Worm (Caenorhabditis elegans): ENCODE measurements around the gene EGAP5.1.

Gene EGAP5.1

DNA sequence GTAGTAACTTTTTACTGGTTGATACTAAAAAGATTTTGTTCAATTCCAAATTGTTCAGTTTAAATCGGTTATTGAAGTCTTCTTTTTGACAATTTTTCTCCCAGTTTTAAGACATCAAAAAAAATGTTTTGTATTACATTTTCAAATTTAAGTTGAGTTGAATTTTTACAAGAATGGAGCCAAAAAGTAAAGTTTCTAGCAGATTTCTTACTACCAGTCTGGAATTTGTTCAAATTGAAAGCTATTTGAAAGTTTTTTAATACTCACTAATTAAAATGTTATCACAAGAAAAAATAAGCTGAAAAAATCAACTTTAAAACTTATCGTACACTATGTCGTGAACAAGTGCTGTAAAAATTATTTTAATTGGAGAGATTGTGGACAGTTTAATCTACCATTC, 27.2 kb downstream of the EGAP5.1 start:
- TF ChIP-seq athp-1 (tag; optimal IDR thresholded peaks at IDR 0.05) (no peak), let-526 (GFP tag; IDR thresholded peaks at IDR 0.05) (no peak), egl-44 (GFP tag; IDR thresholded peaks at IDR 0.05) (no peak), tbx-9 (tag; optimal IDR thresholded peaks at IDR 0.05; ENCODE audit: borderline replicate concordance) (no peak), pbrm-1 (GFP tag; IDR thresholded peaks at IDR 0.05) (no peak), hsf-1 (GFP tag; IDR thresholded peaks at IDR 0.05) (no peak), Y95B8A.8 (GFP tag; IDR thresholded peaks at IDR 0.05) (no peak), lag-1 (GFP tag; IDR thresholded peaks at IDR 0.05) (no peak), ztf-25 (GFP tag; IDR thresholded peaks at IDR 0.05) (no peak), Y56A3A.18 (GFP tag; IDR thresholded peaks at IDR 0.05) (no peak), lsl-1 (GFP tag; optimal IDR thresholded peaks at IDR 0.05) (no peak), attf-3 (GFP tag; conservative IDR thresholded peaks at IDR 0.05) (no peak), hmg-20 (GFP tag; IDR thresholded peaks at IDR 0.05) (no peak), atf-7 (tag; optimal IDR thresholded peaks at IDR 0.05) (no peak), nfya-1 (tag; optimal IDR thresholded peaks at IDR 0.05; ENCODE audit: borderline replicate concordance, insufficient read depth) (no peak), F37B4.10 (GFP tag; IDR thresholded peaks at IDR 0.05) (no peak), F49E8.2 (tag; optimal IDR thresholded peaks at IDR 0.05; ENCODE audit: insufficient read depth) (no peak), egrh-3 (GFP tag; IDR thresholded peaks at IDR 0.05) (no peak), attf-5 (GFP tag; optimal IDR thresholded peaks at IDR 0.05) (no peak), hlh-12 (tag; optimal IDR thresholded peaks at IDR 0.05) (no peak)

DNA sequence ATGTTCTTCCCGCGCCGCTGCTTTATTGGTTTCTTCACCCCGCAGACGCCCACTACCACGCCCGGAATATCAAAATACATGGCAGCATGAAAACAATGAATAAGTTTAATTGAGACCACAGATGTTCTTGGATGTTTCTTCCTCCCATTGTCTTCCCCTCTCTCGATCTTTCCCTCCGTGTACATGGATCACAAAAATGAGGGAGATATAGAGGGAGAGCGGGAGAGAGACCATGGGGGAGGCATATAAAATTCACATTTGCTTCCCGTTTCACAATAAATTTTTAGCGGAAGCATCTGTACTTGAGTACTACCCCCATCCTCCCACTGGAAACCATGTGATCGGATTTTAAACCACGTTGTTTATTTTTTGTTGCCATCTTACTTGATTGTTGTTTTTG, 30.5 kb downstream of the EGAP5.1 start:
- TF ChIP-seq nfya-1 (tag; optimal IDR thresholded peaks at IDR 0.05; ENCODE audit: borderline replicate concordance, insufficient read depth): no peak
- no peak for TF ChIP-seq ztf-25 (GFP tag; IDR thresholded peaks at IDR 0.05)

DNA sequence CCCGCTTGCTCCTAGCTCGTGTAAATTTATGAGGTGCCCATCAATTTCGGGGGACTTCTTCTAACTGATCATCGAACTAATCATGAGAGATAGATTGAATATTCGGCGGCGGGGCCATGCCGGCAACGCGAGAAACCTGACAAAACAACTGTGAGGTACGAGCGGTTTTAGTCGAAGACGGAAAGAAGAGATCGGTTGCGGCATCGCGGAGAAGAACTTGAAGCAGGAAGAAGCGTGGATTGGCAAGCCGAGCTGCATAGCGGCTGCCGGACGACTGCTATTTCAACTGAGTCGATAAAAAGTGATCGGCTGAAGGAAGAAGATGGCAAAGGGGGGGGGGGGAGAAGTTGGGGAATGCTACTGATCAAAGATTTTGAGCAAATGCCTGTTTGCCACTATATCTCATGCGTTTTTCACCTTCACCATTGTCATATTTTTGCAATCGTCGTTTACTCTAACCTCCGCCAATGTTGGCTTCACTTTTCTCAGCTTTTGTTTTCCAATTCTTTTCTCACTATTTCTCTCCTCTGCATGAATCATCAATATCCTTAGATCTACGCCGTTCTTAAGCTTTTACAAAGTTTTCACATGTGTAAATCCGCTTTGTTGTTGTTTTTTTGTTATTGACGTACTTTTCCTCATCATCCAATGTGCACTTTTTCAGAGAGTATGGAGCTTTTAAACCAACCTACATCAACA, 32.8 kb downstream of the EGAP5.1 start, which contains the start of gene pqn-62:
pqn-62 (plus strand) TSS at position 649 of the 699 bp plus-strand sequence.
- TF ChIP-seq tlf-1 (GFP tag; optimal IDR thresholded peaks at IDR 0.05): no peak
- TF ChIP-seq lin-54 (GFP tag; optimal IDR thresholded peaks at IDR 0.05): no peak
- no peak for TF ChIP-seq ama-1 (optimal IDR thresholded peaks at IDR 0.05)
- no peak for TF ChIP-seq ama-1 (GFP tag; optimal IDR thresholded peaks at IDR 0.05)
- no peak for TF ChIP-seq snpc-4 (GFP tag; optimal IDR thresholded peaks at IDR 0.05)
- TF ChIP-seq snpc-4 (tag; optimal IDR thresholded peaks at IDR 0.05): no peak
- no peak for TF ChIP-seq hlh-26 (GFP tag; conservative IDR thresholded peaks at IDR 0.05)
- TF ChIP-seq C06A6.2 (GFP tag; conservative IDR thresholded peaks at IDR 0.05): no peak
- no peak for TF ChIP-seq madf-8 (GFP tag; conservative IDR thresholded peaks at IDR 0.05)
- TF ChIP-seq ccch-3 (GFP tag; optimal IDR thresholded peaks at IDR 0.05): no peak
- TF ChIP-seq lag-1 (GFP tag; IDR thresholded peaks at IDR 0.05): no peak
- TF ChIP-seq zim-3 (tag; optimal IDR thresholded peaks at IDR 0.05): no peak
- no peak for TF ChIP-seq unc-62 (GFP tag; optimal IDR thresholded peaks at IDR 0.05)
- TF ChIP-seq unc-130 (GFP tag; optimal IDR thresholded peaks at IDR 0.05): no peak
- TF ChIP-seq cebp-2 (GFP tag; IDR thresholded peaks at IDR 0.05): no peak
- no peak for TF ChIP-seq Y53G8AR.9 (GFP tag; conservative IDR thresholded peaks at IDR 0.05)
- no peak for TF ChIP-seq aptf-3 (GFP tag; IDR thresholded peaks at IDR 0.05)
- TF ChIP-seq ceh-100 (GFP tag; IDR thresholded peaks at IDR 0.05): no peak
